Fruit fly (Drosophila melanogaster): ENCODE data around the gene Gr22a.

Gr22a gene

DNA sequence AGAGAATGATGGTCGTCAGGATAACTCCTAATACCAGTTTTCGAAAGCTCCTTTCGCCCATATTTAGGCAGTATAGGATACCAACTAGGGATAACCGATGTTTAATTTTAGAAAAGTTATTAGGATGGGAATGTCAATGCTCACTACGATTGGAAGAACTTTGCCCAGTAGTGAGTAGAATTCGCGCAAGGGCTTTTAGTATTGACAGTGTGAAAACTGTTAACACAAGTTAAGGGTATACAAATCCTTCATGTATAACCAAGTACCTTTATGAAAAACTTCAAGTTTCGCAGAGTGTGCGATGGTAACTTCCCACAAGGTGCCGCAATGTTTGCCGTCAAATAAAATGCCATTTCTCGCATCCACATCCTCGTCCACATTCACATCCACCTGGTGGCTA is 28.5 kb upstream of the Gr22a start, which contains the start of gene CG31933:
Gene CG31933 (minus strand): TSS at position 101 of the 400 bp plus-strand sequence.
- TF ChIP-seq CG33017 (tag; optimal IDR thresholded peaks at IDR 0.05), result no peak
- TF ChIP-seq CG7045 (GFP tag; optimal IDR thresholded peaks at IDR 0.05), result no peak
- TF ChIP-seq cnc (optimal IDR thresholded peaks at IDR 0.05), result no peak

DNA sequence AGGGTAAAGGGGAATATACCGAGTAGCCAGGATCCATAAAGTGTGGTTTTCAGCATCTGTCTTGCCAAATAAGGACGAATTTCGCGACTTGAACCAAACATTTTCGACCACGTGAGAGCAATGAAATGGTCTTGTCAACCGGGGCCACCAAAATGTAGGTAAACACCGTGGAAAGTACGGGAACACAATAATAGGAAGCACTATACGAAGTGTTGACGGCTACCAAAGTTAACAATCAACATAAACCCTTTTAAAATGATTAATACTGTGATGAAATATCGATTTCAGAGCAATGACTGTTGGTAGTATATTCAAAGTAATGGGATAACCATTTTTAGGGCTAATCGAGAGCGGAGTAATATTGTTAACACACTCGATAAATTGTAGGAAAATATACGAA is 1.5 kb downstream of the Gr22a start, which contains the start of gene Gr22b:
Gene Gr22b (minus strand): TSS at position 101 of the 400 bp plus-strand sequence.
- TF ChIP-seq Hr96 (GFP tag; optimal IDR thresholded peaks at IDR 0.05), result no peak
- TF ChIP-seq CG1620 (GFP tag; optimal IDR thresholded peaks at IDR 0.05), result no peak
- no peak for TF ChIP-seq bab1 (GFP tag; optimal IDR thresholded peaks at IDR 0.05)
- no peak for TF ChIP-seq CG7045 (GFP tag; optimal IDR thresholded peaks at IDR 0.05)
- no peak for TF ChIP-seq CG33017 (tag; optimal IDR thresholded peaks at IDR 0.05)
- no peak for TF ChIP-seq tj (GFP tag; optimal IDR thresholded peaks at IDR 0.05)
- no peak for TF ChIP-seq CG5204 (GFP tag; optimal IDR thresholded peaks at IDR 0.05)
- TF ChIP-seq CG14711 (tag; optimal IDR thresholded peaks at IDR 0.05), result no peak
- TF ChIP-seq toe (GFP tag; optimal IDR thresholded peaks at IDR 0.05), result no peak

- TF ChIP-seq CG5204 (GFP tag; optimal IDR thresholded peaks at IDR 0.05), result no peak
- no peak for TF ChIP-seq tj (GFP tag; optimal IDR thresholded peaks at IDR 0.05)
- TF ChIP-seq kay (GFP tag; ENCODE audit: borderline replicate concordance), result no peak
- no peak for TF ChIP-seq toe (GFP tag; optimal IDR thresholded peaks at IDR 0.05)
- TF ChIP-seq CG1620 (GFP tag; optimal IDR thresholded peaks at IDR 0.05), result no peak
These were observed 3.0 kb downstream of the Gr22a start, which contains the start of gene Gr22c for dm6 chr2L:1791723-1792122. Gene Gr22c, minus strand, starts transcription at chr2L:1791823.

- TF ChIP-seq Mnt (GFP tag; optimal IDR thresholded peaks at IDR 0.05), result no peak
- TF ChIP-seq pad (GFP tag; optimal IDR thresholded peaks at IDR 0.05), result no peak
- no peak for TF ChIP-seq CG5204 (GFP tag; optimal IDR thresholded peaks at IDR 0.05)
- TF ChIP-seq CG12768 (GFP tag; optimal IDR thresholded peaks at IDR 0.05), result no peak
- TF ChIP-seq Crg-1 (GFP tag; optimal IDR thresholded peaks at IDR 0.05), result no peak
- no peak for TF ChIP-seq CG1620 (GFP tag; optimal IDR thresholded peaks at IDR 0.05)
- TF ChIP-seq CG7045 (GFP tag; optimal IDR thresholded peaks at IDR 0.05), result no peak
- TF ChIP-seq cnc (optimal IDR thresholded peaks at IDR 0.05), result no peak
- TF ChIP-seq CG33017 (tag; optimal IDR thresholded peaks at IDR 0.05), result no peak
These were observed 4.5 kb downstream of the Gr22a start, which contains the start of gene Gr22d for dm6 chr2L:1790261-1790660. Gene Gr22d, minus strand, starts transcription at chr2L:1790361.

DNA sequence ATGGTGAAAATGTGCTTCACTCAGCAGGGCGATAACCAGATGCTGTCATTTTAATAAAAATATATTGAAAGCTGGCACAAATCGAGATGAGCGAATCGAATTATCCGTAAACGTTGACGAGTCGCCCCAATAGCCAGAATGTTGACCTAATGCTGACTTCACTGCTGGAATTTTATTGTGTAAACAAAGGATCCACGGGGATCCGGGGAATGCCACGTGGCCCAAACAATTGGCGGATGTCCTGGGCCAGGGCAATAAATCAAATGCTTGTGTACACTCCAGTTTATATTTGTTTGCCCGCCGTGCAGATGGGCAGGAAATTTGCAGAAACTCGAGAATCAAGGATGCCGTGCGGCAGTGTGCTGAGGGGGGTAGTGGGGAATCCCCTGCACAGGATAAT is 6.8 kb downstream of the Gr22a start:
- TF ChIP-seq CG7101 (tag; optimal IDR thresholded peaks at IDR 0.05) (no peak), kay (GFP tag; ENCODE audit: borderline replicate concordance) (no peak), CG14711 (tag; optimal IDR thresholded peaks at IDR 0.05) (no peak), cnc (optimal IDR thresholded peaks at IDR 0.05) (no peak), CG12768 (GFP tag; optimal IDR thresholded peaks at IDR 0.05) (no peak), Clk (GFP tag; optimal IDR thresholded peaks at IDR 0.05) (no peak), CG11617 (GFP tag; optimal IDR thresholded peaks at IDR 0.05) (no peak), toe (GFP tag; optimal IDR thresholded peaks at IDR 0.05) (no peak)

DNA sequence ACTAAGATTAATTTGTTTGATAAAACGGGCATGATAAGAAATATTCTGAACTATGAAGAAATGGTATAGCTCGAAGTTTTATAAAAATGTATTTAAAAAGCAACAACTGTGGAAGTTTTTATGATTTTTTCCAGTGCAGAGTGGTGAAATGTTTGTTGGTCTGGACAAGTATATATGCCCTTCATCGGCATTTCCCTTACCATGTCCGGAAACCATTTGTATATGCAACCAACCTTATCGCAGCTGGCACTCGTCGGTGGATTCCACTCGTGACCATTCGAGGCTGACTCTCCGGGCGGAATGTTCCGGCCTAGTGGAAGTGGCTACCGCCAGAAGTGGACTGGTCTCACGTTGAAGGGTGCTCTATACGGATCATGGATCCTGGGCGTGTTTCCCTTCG is 11.0 kb downstream of the Gr22a start, which contains the start of gene Gr22e:
Gene Gr22e (plus strand): TSS at position 301 of the 400 bp plus-strand sequence.
- TF ChIP-seq Clk (GFP tag; optimal IDR thresholded peaks at IDR 0.05), result no peak
- TF ChIP-seq pad (GFP tag; optimal IDR thresholded peaks at IDR 0.05), result no peak
- no peak for TF ChIP-seq CG14711 (tag; optimal IDR thresholded peaks at IDR 0.05)

DNA sequence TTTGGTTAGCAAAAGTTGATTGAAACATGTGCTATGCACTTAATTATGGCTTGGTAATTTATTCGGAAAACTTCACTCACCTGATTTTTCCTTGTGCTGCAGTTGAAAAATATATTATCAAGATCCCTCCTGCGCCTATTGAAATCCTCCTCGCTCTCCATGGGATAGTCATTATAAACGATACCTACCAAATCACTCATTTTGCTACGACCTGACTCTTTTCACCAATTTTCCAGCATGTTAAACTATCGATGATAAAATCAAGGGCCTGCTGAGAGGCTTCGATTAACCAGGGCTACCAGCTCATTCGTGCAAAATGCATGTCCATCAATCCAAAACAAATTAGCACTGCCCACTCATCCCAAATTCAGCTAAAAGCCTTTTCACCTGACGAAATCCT is 35.9 kb downstream of the Gr22a start, which contains the start of gene CG17650:
Gene CG17650 (minus strand): TSS at position 241 of the 400 bp plus-strand sequence.
- TF ChIP-seq cic (GFP tag; optimal IDR thresholded peaks at IDR 0.05) (no peak), cnc (optimal IDR thresholded peaks at IDR 0.05) (no peak), CG7045 (GFP tag; optimal IDR thresholded peaks at IDR 0.05) (no peak), CG1620 (GFP tag; optimal IDR thresholded peaks at IDR 0.05) (no peak), Crg-1 (GFP tag; optimal IDR thresholded peaks at IDR 0.05) (no peak), CG7101 (tag; optimal IDR thresholded peaks at IDR 0.05) (no peak), pad (GFP tag; optimal IDR thresholded peaks at IDR 0.05) (no peak)

- no peak for TF ChIP-seq CG14711 (tag; optimal IDR thresholded peaks at IDR 0.05)
- TF ChIP-seq tj (GFP tag; optimal IDR thresholded peaks at IDR 0.05), result no peak
- TF ChIP-seq Crg-1 (GFP tag; optimal IDR thresholded peaks at IDR 0.05), result no peak
- TF ChIP-seq CG7101 (tag; optimal IDR thresholded peaks at IDR 0.05), result no peak
- no peak for TF ChIP-seq toe (GFP tag; optimal IDR thresholded peaks at IDR 0.05)
- TF ChIP-seq Clk (GFP tag; optimal IDR thresholded peaks at IDR 0.05), result no peak
- TF ChIP-seq pad (GFP tag; optimal IDR thresholded peaks at IDR 0.05), result no peak
- TF ChIP-seq CG1620 (GFP tag; optimal IDR thresholded peaks at IDR 0.05), result no peak
- no peak for TF ChIP-seq CG33017 (tag; optimal IDR thresholded peaks at IDR 0.05)
- no peak for TF ChIP-seq Hr96 (GFP tag; optimal IDR thresholded peaks at IDR 0.05)
- TF ChIP-seq bab1 (GFP tag; optimal IDR thresholded peaks at IDR 0.05), result no peak
- TF ChIP-seq cnc (optimal IDR thresholded peaks at IDR 0.05), result no peak
- no peak for TF ChIP-seq CG5204 (GFP tag; optimal IDR thresholded peaks at IDR 0.05)
- no peak for TF ChIP-seq Mnt (GFP tag; optimal IDR thresholded peaks at IDR 0.05)
- TF ChIP-seq cic (GFP tag; optimal IDR thresholded peaks at IDR 0.05), result no peak
- TF ChIP-seq CG7045 (GFP tag; optimal IDR thresholded peaks at IDR 0.05), result no peak
- TF ChIP-seq ovo (GFP tag; optimal IDR thresholded peaks at IDR 0.05), result no peak
- no peak for TF ChIP-seq CG11617 (GFP tag; optimal IDR thresholded peaks at IDR 0.05)
- no peak for TF ChIP-seq CG12768 (GFP tag; optimal IDR thresholded peaks at IDR 0.05)
- no peak for TF ChIP-seq kay (GFP tag; ENCODE audit: borderline replicate concordance)
These were observed 38.4 kb downstream of the Gr22a start, which contains the start of gene Gr22f for dm6 chr2L:1756351-1756750. Gene Gr22f, minus strand, starts transcription at chr2L:1756451.
